Fruit fly (Drosophila melanogaster) whole organism, prepupa: ENCODE measurements around the gene CG4615.

ENCODE experiments used
- CG10631 ChIP-seq: fragments of 200-800 bp; sonication (Bioruptor generic); optimal IDR thresholded peaks from 2 replicates; lab custom pipeline; 2016; ENCODE audit warnings: missing biosample characterization, missing genetic modification characterization
- CG10669 ChIP-seq: fragments of 200-800 bp; sonication (Bioruptor generic); optimal IDR thresholded peaks from 3 replicates; lab custom pipeline; 2018; ENCODE audit warnings: missing biosample characterization, mild to moderate bottlenecking, missing genetic modification characterization, moderate library complexity
- CG11294 ChIP-seq: fragments of 200-800 bp; sonication (Bioruptor generic); IDR thresholded peaks from 2 replicates; pipeline ENCODE4 v1.3.6; 2022; ENCODE audit warnings: missing biosample characterization, missing genetic modification characterization
- CG1621 ChIP-seq: fragments of 200-800 bp; sonication (Bioruptor generic); optimal IDR thresholded peaks from 3 replicates; lab custom pipeline; 2018; ENCODE audit warnings: missing biosample characterization, mild to moderate bottlenecking, missing genetic modification characterization
- CG16779 ChIP-seq: fragments of 200-800 bp; sonication (Bioruptor generic); optimal IDR thresholded peaks from 3 replicates; lab custom pipeline; 2017; ENCODE audit warnings: missing biosample characterization, mild to moderate bottlenecking, missing genetic modification characterization
- CG3032 ChIP-seq: fragments of 200-800 bp; optimal IDR thresholded peaks from 2 replicates; lab custom pipeline; 2019; ENCODE audit warnings: missing biosample characterization, mild to moderate bottlenecking, missing genetic modification characterization, moderate library complexity
- CG31627 ChIP-seq: fragments of 200-800 bp; sonication (Bioruptor generic); optimal IDR thresholded peaks from 3 replicates; lab custom pipeline; 2016; ENCODE audit warnings: missing biosample characterization, missing genetic modification characterization
- CG32006 ChIP-seq: fragments of 200-800 bp; sonication (Bioruptor generic); optimal IDR thresholded peaks from 3 replicates; lab custom pipeline; 2017; ENCODE audit warnings: missing biosample characterization, mild to moderate bottlenecking, missing genetic modification characterization
- CG3919 ChIP-seq: fragments of 200-800 bp; sonication (Bioruptor generic); optimal IDR thresholded peaks from 3 replicates; lab custom pipeline; 2016; ENCODE audit warnings: missing biosample characterization, missing genetic modification characterization
- CG4318 ChIP-seq: fragments of 200-800 bp; sonication (Bioruptor generic); optimal IDR thresholded peaks from 3 replicates; lab custom pipeline; 2017; ENCODE audit warnings: missing biosample characterization, mild to moderate bottlenecking, missing genetic modification characterization
- CG6276 ChIP-seq: fragments of 200-800 bp; sonication (Bioruptor generic); optimal IDR thresholded peaks from 2 replicates; lab custom pipeline; 2017; ENCODE audit warnings: missing biosample characterization, mild to moderate bottlenecking, missing genetic modification characterization
- CG6808 ChIP-seq: fragments of 200-800 bp; sonication (Bioruptor generic); optimal IDR thresholded peaks from 3 replicates; lab custom pipeline; 2017; ENCODE audit warnings: missing biosample characterization, missing genetic modification characterization, mild to moderate bottlenecking, moderate library complexity, missing genetic modification reagents
- CG6854 ChIP-seq: fragments of 200-800 bp; sonication (Bioruptor generic); optimal IDR thresholded peaks from 2 replicates; lab custom pipeline; 2017; ENCODE audit warnings: missing biosample characterization, mild to moderate bottlenecking, missing genetic modification characterization
- CG8119 ChIP-seq: fragments of 200-800 bp; sonication (Bioruptor generic); IDR thresholded peaks from 3 replicates; pipeline ENCODE4 v1.3.6; 2022; ENCODE audit warnings: missing biosample characterization, missing genetic modification characterization
- CG8632 ChIP-seq: fragments of 200-800 bp; sonication (Bioruptor generic); optimal IDR thresholded peaks from 3 replicates; lab custom pipeline; 2016; ENCODE audit warnings: missing biosample characterization, missing genetic modification characterization
- CG9139 ChIP-seq: fragments of 200-800 bp; sonication (Bioruptor generic); optimal IDR thresholded peaks from 3 replicates; lab custom pipeline; 2017; ENCODE audit warnings: missing biosample characterization, mild to moderate bottlenecking, missing genetic modification characterization
- Eip78C ChIP-seq: fragments of 200-800 bp; sonication (Bioruptor generic); peaks from one replicate; lab custom pipeline; 2016; ENCODE audit warnings: missing biosample characterization, missing genetic modification characterization
- Eip93F ChIP-seq: fragments of 200-800 bp; sonication (Bioruptor generic); optimal IDR thresholded peaks from 2 replicates; lab custom pipeline; 2016; ENCODE audit warnings: missing biosample characterization, mild to moderate bottlenecking, missing genetic modification characterization
- Ets21C ChIP-seq: fragments of 200-800 bp; sonication (Bioruptor generic); optimal IDR thresholded peaks from 3 replicates; lab custom pipeline; 2016; ENCODE audit warnings: missing biosample characterization, missing genetic modification characterization
- Ets96B ChIP-seq: fragments of 200-800 bp; optimal IDR thresholded peaks from 2 replicates; lab custom pipeline; 2019; ENCODE audit warnings: missing biosample characterization, mild to moderate bottlenecking, missing genetic modification characterization, moderate library complexity
- Gug ChIP-seq: fragments of 200-800 bp; sonication (Bioruptor generic); IDR thresholded peaks from 2 replicates; pipeline ENCODE4 v1.3.6; 2022; ENCODE audit warnings: missing biosample characterization, missing genetic modification characterization
- Hr39 ChIP-seq: fragments of 200-800 bp; sonication (Bioruptor generic); optimal IDR thresholded peaks from 2 replicates; lab custom pipeline; 2016; ENCODE audit warnings: missing biosample characterization, missing genetic modification characterization
- Hr4 ChIP-seq: fragments of 200-800 bp; sonication (Bioruptor generic); optimal IDR thresholded peaks from 3 replicates; lab custom pipeline; 2016; ENCODE audit warnings: missing biosample characterization, missing genetic modification characterization
- Met ChIP-seq: fragments of 200-800 bp; sonication (Bioruptor generic); optimal IDR thresholded peaks from 3 replicates; lab custom pipeline; 2016; ENCODE audit warnings: missing biosample characterization, missing genetic modification characterization
- Smox ChIP-seq: fragments of 200-800 bp; sonication (Bioruptor generic); optimal IDR thresholded peaks from 3 replicates; lab custom pipeline; 2016; ENCODE audit warnings: missing biosample characterization, missing genetic modification characterization
- Sox14 ChIP-seq: fragments of 200-800 bp; sonication (Bioruptor generic); optimal IDR thresholded peaks from 3 replicates; lab custom pipeline; 2016; ENCODE audit warnings: missing biosample characterization, missing genetic modification characterization
- Sox15 ChIP-seq: fragments of 200-800 bp; sonication (Bioruptor generic); optimal IDR thresholded peaks from 3 replicates; lab custom pipeline; 2016; ENCODE audit warnings: missing biosample characterization, missing genetic modification characterization
- achi ChIP-seq: fragments of 200-800 bp; sonication (Bioruptor generic); optimal IDR thresholded peaks from 3 replicates; lab custom pipeline; 2016; ENCODE audit warnings: missing biosample characterization, missing genetic modification characterization
- acj6 ChIP-seq: fragments of 200-800 bp; sonication (Bioruptor generic); optimal IDR thresholded peaks from 3 replicates; lab custom pipeline; 2016; ENCODE audit warnings: missing biosample characterization, missing genetic modification characterization
- dsx ChIP-seq: fragments of 200-800 bp; optimal IDR thresholded peaks from 3 replicates; lab custom pipeline; 2019; ENCODE audit warnings: missing biosample characterization, mild to moderate bottlenecking, missing genetic modification characterization, moderate library complexity; ENCODE audit not compliant: poor library complexity, severe bottlenecking
- eg ChIP-seq: fragments of 200-800 bp; sonication (Bioruptor generic); IDR thresholded peaks from 3 replicates; pipeline ENCODE4 v1.3.6; 2022; ENCODE audit warnings: missing biosample characterization, missing genetic modification characterization
- esn ChIP-seq: fragments of 200-800 bp; sonication (Bioruptor generic); optimal IDR thresholded peaks from 2 replicates; lab custom pipeline; 2016; ENCODE audit warnings: missing biosample characterization, mild to moderate bottlenecking, missing genetic modification characterization, moderate library complexity
- fkh ChIP-seq: fragments of 200-800 bp; sonication (Bioruptor generic); optimal IDR thresholded peaks from 3 replicates; lab custom pipeline; 2017; ENCODE audit warnings: missing biosample characterization, mild to moderate bottlenecking, missing genetic modification characterization, moderate library complexity
- spab ChIP-seq: fragments of 200-800 bp; sonication (Bioruptor generic); optimal IDR thresholded peaks from 2 replicates; lab custom pipeline; 2017; ENCODE audit warnings: missing biosample characterization, mild to moderate bottlenecking, missing genetic modification characterization, missing genetic modification reagents
- ss ChIP-seq, 2 experiments: fragments of 200-800 bp; sonication (Bioruptor generic); optimal IDR thresholded peaks; 2 replicates in 1 of 2; 3 replicates in 1 of 2; lab custom pipeline; 2017 to 2018; ENCODE audit warnings: mild to moderate bottlenecking in 2 of 2, missing biosample characterization in 2 of 2, missing genetic modification characterization in 2 of 2, moderate library complexity in 1 of 2
- svp ChIP-seq: fragments of 200-800 bp; sonication (Bioruptor generic); peaks from one replicate; lab custom pipeline; 2016; ENCODE audit warnings: missing biosample characterization, missing genetic modification characterization
- topi ChIP-seq: fragments of 200-800 bp; sonication (Bioruptor generic); optimal IDR thresholded peaks from 3 replicates; lab custom pipeline; 2016; ENCODE audit warnings: missing biosample characterization, missing genetic modification characterization

Gene CG4615

DNA sequence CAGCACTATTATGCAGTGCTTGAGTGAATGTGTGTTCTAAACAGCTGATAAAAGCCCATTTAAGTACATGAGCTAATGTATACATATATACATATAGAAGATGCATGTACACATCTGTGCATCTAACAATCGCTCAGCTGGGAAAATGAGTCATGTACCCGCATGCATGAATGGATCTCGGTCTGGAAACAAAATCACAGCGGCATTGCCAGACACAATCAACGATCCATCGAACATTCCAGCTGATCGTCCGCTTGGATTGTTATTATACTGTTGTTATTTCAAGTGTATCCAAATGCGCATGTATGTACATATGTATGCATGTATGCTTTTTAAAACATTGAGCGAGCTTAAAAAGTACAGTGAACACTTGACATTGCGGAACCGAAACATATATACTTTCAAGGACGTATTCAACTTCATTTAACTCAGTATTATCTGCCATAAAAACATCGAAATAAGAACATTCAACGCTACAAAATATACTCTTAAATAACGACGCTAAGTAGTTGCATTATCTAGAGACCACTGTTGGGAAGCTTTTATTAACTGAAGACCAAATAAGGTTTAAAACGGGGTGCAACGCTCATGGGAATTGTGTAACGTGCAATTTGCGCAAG, 6.7 kb downstream of the CG4615 start (continued):
- peak; percentile 88 for TF ChIP-seq Hr4
- peak; percentile 76 for TF ChIP-seq CG3032 (tag; lab: Kevin White, UChicago)
- TF ChIP-seq fkh (GFP tag; lab: Kevin White, UChicago), result peak; percentile 52
- peak; percentile 85 for TF ChIP-seq CG32006 (GFP tag; lab: Kevin White, UChicago)
- peak; percentile 76 for TF ChIP-seq Ets96B (tag; lab: Kevin White, UChicago)
- peak; percentile 93 for TF ChIP-seq Hr39 (GFP tag; lab: Kevin White, UChicago)
- peak; percentile 80 for TF ChIP-seq Eip93F
- TF ChIP-seq CG8119 (GFP tag; lab: Robert Waterston, UW), result peak; percentile 83
- TF ChIP-seq CG10669 (GFP tag; lab: Kevin White, UChicago), result peak; percentile 78
- peak; percentile 75 for TF ChIP-seq CG6854 (GFP tag; lab: Kevin White, UChicago)
- peak; percentile 82 for TF ChIP-seq acj6 (GFP tag; lab: Kevin White, UChicago)
- peak; percentile 78 for TF ChIP-seq achi
- TF ChIP-seq Sox15 (GFP tag; lab: Kevin White, UChicago), result peak; percentile 73
- peak; percentile 70 for TF ChIP-seq CG4318 (GFP tag; lab: Kevin White, UChicago)
- TF ChIP-seq CG31627 (GFP tag; lab: Kevin White, UChicago), result peak; percentile 92
- TF ChIP-seq esn (GFP tag; lab: Kevin White, UChicago), result peak; percentile 91
- peak; percentile 31 for TF ChIP-seq spab (GFP tag; lab: Kevin White, UChicago)
- TF ChIP-seq Smox (GFP tag; lab: Kevin White, UChicago), result peak; percentile 88
- peak; percentile 67 for TF ChIP-seq dsx (GFP tag; lab: Kevin White, UChicago)
- peak; percentile 78 for TF ChIP-seq CG8632 (GFP tag; lab: Kevin White, UChicago)
- TF ChIP-seq Met (GFP tag; lab: Kevin White, UChicago), result peak; percentile 91
- TF ChIP-seq CG9139 (GFP tag; lab: Kevin White, UChicago), result peak; percentile 17
- TF ChIP-seq, all 60 proteins: peak for 60

DNA sequence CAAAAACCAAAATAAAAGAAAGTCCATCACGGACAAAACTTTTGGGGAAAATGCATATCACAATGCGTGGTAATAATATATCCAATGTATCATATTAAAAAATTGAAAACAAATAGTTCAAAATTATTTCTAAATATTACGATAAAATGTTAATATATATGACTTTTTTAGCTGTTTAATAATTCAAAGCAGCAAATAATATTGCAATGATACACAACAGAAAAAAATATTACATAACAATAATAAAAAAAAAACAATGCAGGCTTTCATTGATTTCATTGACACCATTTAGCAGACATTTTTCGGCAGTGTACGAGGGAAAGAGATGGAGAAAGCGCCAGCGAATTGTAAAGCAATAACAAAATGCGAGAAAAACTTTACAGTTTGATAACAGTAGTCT, 7.2 kb downstream of the CG4615 start:
- no peak for TF ChIP-seq Met (GFP tag; lab: Kevin White, UChicago)
- TF ChIP-seq Gug (GFP tag; lab: Robert Waterston, UW), result no peak
- peak; percentile 43; the same call in 1 of the 3 replicates for TF ChIP-seq eg
- TF ChIP-seq Ets96B (tag; lab: Kevin White, UChicago), result no peak
- TF ChIP-seq CG6808 (GFP tag; lab: Kevin White, UChicago), result no peak
- peak; percentile 72 for TF ChIP-seq CG32006 (GFP tag; lab: Kevin White, UChicago)
- peak; percentile 70 for TF ChIP-seq Eip78C (GFP tag; lab: Kevin White, UChicago)
- peak; percentile 33 for TF ChIP-seq CG4318 (GFP tag; lab: Kevin White, UChicago)
- peak; percentile 63 for TF ChIP-seq Hr4
- no peak for TF ChIP-seq topi (GFP tag; lab: Kevin White, UChicago)
- peak; percentile 51; the same call in 1 of the 3 replicates for TF ChIP-seq CG8119 (GFP tag; lab: Robert Waterston, UW)
- no peak for TF ChIP-seq Eip93F
- TF ChIP-seq CG6276 (GFP tag; lab: Kevin White, UChicago), result no peak
- TF ChIP-seq, all 60 proteins: peak for 6

DNA sequence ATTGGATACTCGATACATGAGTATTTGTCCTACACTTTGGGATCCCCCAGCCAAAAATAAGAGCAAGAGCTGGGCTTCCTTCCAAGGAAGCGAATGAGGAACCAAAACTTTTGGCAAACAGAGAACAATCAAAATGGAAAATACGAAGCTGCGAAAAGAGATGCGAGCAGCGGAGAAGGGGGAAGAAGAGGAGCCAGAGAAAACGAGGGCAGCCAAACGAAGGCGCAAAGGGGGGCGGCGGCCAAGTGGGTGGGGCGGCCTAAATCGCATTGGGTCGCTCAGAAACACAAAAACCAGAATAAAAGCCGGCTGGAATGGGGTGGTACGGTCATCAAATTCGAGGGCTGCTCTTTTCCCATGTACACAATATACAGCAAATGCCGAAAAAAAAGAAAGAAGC, 7.9 kb downstream of the CG4615 start:
- TF ChIP-seq CG10669 (GFP tag; lab: Kevin White, UChicago) (no peak), ss (GFP tag; optimal IDR thresholded peaks at IDR 0.05; lab: Kevin White, UChicago) (no peak), Eip93F (no peak), CG11294 (no peak), Hr4 (no peak), CG16779 (tag; lab: Kevin White, UChicago) (no peak), CG3919 (GFP tag; lab: Kevin White, UChicago) (no peak), CG31627 (GFP tag; lab: Kevin White, UChicago) (no peak), Sox14 (GFP tag; lab: Kevin White, UChicago) (no peak), CG3032 (tag; lab: Kevin White, UChicago) (no peak), Ets21C (GFP tag; lab: Kevin White, UChicago) (no peak), CG1621 (tag; lab: Kevin White, UChicago) (no peak), Sox15 (GFP tag; lab: Kevin White, UChicago) (no peak), svp (no peak), CG10631 (GFP tag; lab: Kevin White, UChicago) (no peak)
